Fruit fly (Drosophila melanogaster): ENCODE results near the gene CG33234.

Gene CG33234

DNA sequence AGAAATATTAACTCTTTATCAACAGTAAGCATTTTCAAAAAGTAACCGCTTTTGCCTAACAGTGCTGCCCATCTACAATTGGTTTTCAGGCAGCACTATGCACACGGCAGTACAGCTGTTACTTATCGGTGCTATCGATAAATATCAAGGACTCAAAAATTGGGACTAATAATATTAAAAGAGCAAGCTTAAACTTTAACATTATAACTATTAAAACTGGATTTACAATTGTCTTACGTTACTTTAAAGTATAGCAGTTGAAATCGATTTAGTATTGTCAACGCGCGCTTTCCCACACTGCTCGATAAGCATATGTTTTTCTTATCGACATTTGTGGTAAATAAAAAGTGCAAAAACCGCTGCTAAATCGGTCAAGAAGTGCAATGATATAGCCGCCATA, 30.0 kb upstream of the CG33234 start, which contains the start of the genes CG42245 and MEP-1 (continued):
- TF ChIP-seq dmrt99B (tag; optimal IDR thresholded peaks at IDR 0.05) (peak; percentile 3), CG18599 (GFP tag; optimal IDR thresholded peaks at IDR 0.05) (peak; percentile 58), Blimp-1 (GFP tag; optimal IDR thresholded peaks at IDR 0.05) (peak; percentile 49), CG9797 (GFP tag; optimal IDR thresholded peaks at IDR 0.05) (peak; percentile 37), CTCF (GFP tag; optimal IDR thresholded peaks at IDR 0.05) (no peak), CG8388 (GFP tag; optimal IDR thresholded peaks at IDR 0.05) (peak; percentile 19), Hr3 (GFP tag; optimal IDR thresholded peaks at IDR 0.05) (peak; percentile 20), HmgZ (tag; optimal IDR thresholded peaks at IDR 0.05) (peak; percentile 58), dm (GFP tag; optimal IDR thresholded peaks at IDR 0.05) (peak; percentile 55), E2f1 (GFP tag; IDR thresholded peaks at IDR 0.05) (no peak), CG10979 (tag; optimal IDR thresholded peaks at IDR 0.05) (peak; percentile 9), Hey (tag; optimal IDR thresholded peaks at IDR 0.05) (no peak), CG14860 (GFP tag; IDR thresholded peaks at IDR 0.05; ENCODE audit: partially characterized antibody) (peak; percentile 66), Ets97D (GFP tag; optimal IDR thresholded peaks at IDR 0.05) (peak; percentile 88), aop (GFP tag; IDR thresholded peaks at IDR 0.05) (no peak), en (GFP tag; optimal IDR thresholded peaks at IDR 0.05) (no peak), CG2678 (tag; optimal IDR thresholded peaks at IDR 0.05) (no peak), stc (GFP tag; IDR thresholded peaks at IDR 0.05) (no peak), lilli (GFP tag; optimal IDR thresholded peaks at IDR 0.05) (peak; percentile 81), gce (GFP tag; IDR thresholded peaks at IDR 0.05) (no peak), abd-A (tag; optimal IDR thresholded peaks at IDR 0.05) (no peak), jigr1 (GFP tag; IDR thresholded peaks at IDR 0.05) (no peak), CG6791 (GFP tag; IDR thresholded peaks at IDR 0.05; ENCODE audit: partially characterized antibody) (peak; percentile 71), CrebB (tag; optimal IDR thresholded peaks at IDR 0.05) (no peak), corto (GFP tag; optimal IDR thresholded peaks at IDR 0.05) (peak; percentile 20), kah (GFP tag; optimal IDR thresholded peaks at IDR 0.05) (no peak), CG7963 (GFP tag; IDR thresholded peaks at IDR 0.05; ENCODE audit: partially characterized antibody) (0 out of 3 replicates have a peak, but pooled peaks have one; percentile 14), lbe (GFP tag; optimal IDR thresholded peaks at IDR 0.05) (peak; percentile 74), CG2120 (GFP tag; optimal IDR thresholded peaks at IDR 0.05) (peak; percentile 73), D19B (GFP tag; optimal IDR thresholded peaks at IDR 0.05) (no peak), Poxn (GFP tag; IDR thresholded peaks at IDR 0.05) (no peak), CG2875 (GFP tag; optimal IDR thresholded peaks at IDR 0.05) (no peak), z (GFP tag; IDR thresholded peaks at IDR 0.05) (no peak), Ets65A (GFP tag) (peak; percentile 95), Dek (tag; optimal IDR thresholded peaks at IDR 0.05) (no peak), Bdp1 (GFP tag; optimal IDR thresholded peaks at IDR 0.05) (peak; percentile 14), NfI (GFP tag; optimal IDR thresholded peaks at IDR 0.05) (peak; percentile 45), knrl (GFP tag; IDR thresholded peaks at IDR 0.05; ENCODE audit: partially characterized antibody) (peak; percentile 66), yki (optimal IDR thresholded peaks at IDR 0.05) (no peak), Fer3 (tag; optimal IDR thresholded peaks at IDR 0.05) (peak; percentile 19), bab2 (GFP tag; optimal IDR thresholded peaks at IDR 0.05) (peak; percentile 48), ranshi (GFP tag; IDR thresholded peaks at IDR 0.05) (no peak), Hmx (GFP tag; optimal IDR thresholded peaks at IDR 0.05) (no peak), Hr78 (GFP tag; optimal IDR thresholded peaks at IDR 0.05) (no peak), Optix (GFP tag; IDR thresholded peaks at IDR 0.05) (no peak), slbo (GFP tag; IDR thresholded peaks at IDR 0.05) (no peak; the same call in 1 of the 2 replicates), sqz (GFP tag; optimal IDR thresholded peaks at IDR 0.05) (no peak), otp (GFP tag; IDR thresholded peaks at IDR 0.05) (0 out of 3 replicates have a peak, but pooled peaks have one; percentile 44), sim (GFP tag; IDR thresholded peaks at IDR 0.05) (no peak), Drgx (GFP tag; IDR thresholded peaks at IDR 0.05) (no peak), Stat92E (GFP tag; optimal IDR thresholded peaks at IDR 0.05) (peak in 1 of 3 experiments; percentile 27), CG15011 (GFP tag; optimal IDR thresholded peaks at IDR 0.05) (no peak)

Measured in whole organism, embryonic.